Worm (Caenorhabditis elegans): ENCODE measurements around the gene sto-1.

ce11 chrX:7540033-7540432 is 22.6 kb upstream of the sto-1 start, which contains the start of gene glb-16:
- TF ChIP-seq pes-1 (GFP tag; IDR thresholded peaks at IDR 0.05) (no peak), sea-1 (GFP tag; conservative IDR thresholded peaks at IDR 0.05) (no peak), hmg-4 (GFP tag; optimal IDR thresholded peaks at IDR 0.05) (no peak), ceh-13 (GFP tag; optimal IDR thresholded peaks at IDR 0.05) (no peak), ama-1 (optimal IDR thresholded peaks at IDR 0.05) (no peak), F13C5.2 (tag; optimal IDR thresholded peaks at IDR 0.05) (no peak), ceh-36 (tag; optimal IDR thresholded peaks at IDR 0.05) (no peak), flt-1 (GFP tag; IDR thresholded peaks at IDR 0.05) (no peak), tra-4 (tag; optimal IDR thresholded peaks at IDR 0.05) (no peak), hmbx-1 (tag; optimal IDR thresholded peaks at IDR 0.05) (no peak), tbx-37 (GFP tag; conservative IDR thresholded peaks at IDR 0.05) (no peak), B0310.2 (tag; optimal IDR thresholded peaks at IDR 0.05) (no peak), scrt-1 (GFP tag; IDR thresholded peaks at IDR 0.05) (no peak)

Measured in whole organism, early embryonic.